Worm (Caenorhabditis elegans): ENCODE results near the gene ins-12.
"Not testable (repeated sequence)": the region's sequence is repeated elsewhere in the genome, so short reads cannot be mapped to it uniquely, and the experiment has no call there.

The ins-12 gene

ce11 chrII:5525297-5525696, 29.1 kb upstream of the ins-12 start, which contains the start of gene tbx-35:
TSS of gene tbx-35 (minus strand) at chrII:5525397.
- TF ChIP-seq tbx-2 (tag; optimal IDR thresholded peaks at IDR 0.05) (no peak), ceh-8 (GFP tag; optimal IDR thresholded peaks at IDR 0.05) (no peak), snpc-4 (tag; optimal IDR thresholded peaks at IDR 0.05) (no peak), irx-1 (tag; optimal IDR thresholded peaks at IDR 0.05) (no peak), elt-3 (tag; optimal IDR thresholded peaks at IDR 0.05) (no peak), alr-1 (tag; optimal IDR thresholded peaks at IDR 0.05; ENCODE audit: borderline replicate concordance) (no peak), xbp-1 (tag; optimal IDR thresholded peaks at IDR 0.05) (no peak), nhr-28 (tag; optimal IDR thresholded peaks at IDR 0.05) (no peak), C04F5.9 (tag; optimal IDR thresholded peaks at IDR 0.05) (no peak), sox-4 (tag; optimal IDR thresholded peaks at IDR 0.05) (no peak)

ce11 chrII:5527841-5528240, 26.6 kb upstream of the ins-12 start, which contains the start of gene ZK177.1:
TSS of gene ZK177.1 (plus strand) at chrII:5528141.
- TF ChIP-seq nhr-12 (tag; optimal IDR thresholded peaks at IDR 0.05) (no peak), unc-62 (GFP tag; optimal IDR thresholded peaks at IDR 0.05) (no peak), pax-3 (tag; optimal IDR thresholded peaks at IDR 0.05) (no peak)

- no peak for TF ChIP-seq nhr-19 (GFP tag; conservative IDR thresholded peaks at IDR 0.05)
- no peak for TF ChIP-seq zag-1 (tag; optimal IDR thresholded peaks at IDR 0.05)
- no peak for TF ChIP-seq pag-3 (tag; optimal IDR thresholded peaks at IDR 0.05; ENCODE audit: borderline replicate concordance, insufficient read depth)
- TF ChIP-seq nhr-85 (tag) = no peak
- no peak for TF ChIP-seq unc-62 (GFP tag; optimal IDR thresholded peaks at IDR 0.05)
- no peak for TF ChIP-seq ceh-90 (tag; optimal IDR thresholded peaks at IDR 0.05)
- TF ChIP-seq egl-27 (tag; optimal IDR thresholded peaks at IDR 0.05) = no peak
- TF ChIP-seq vab-15 (tag; optimal IDR thresholded peaks at IDR 0.05) = no peak
- TF ChIP-seq nhr-90 (tag; optimal IDR thresholded peaks at IDR 0.05; ENCODE audit: poor library complexity) = no peak
- TF ChIP-seq lin-15B (tag; optimal IDR thresholded peaks at IDR 0.05) = no peak
- TF ChIP-seq blmp-1 (tag; optimal IDR thresholded peaks at IDR 0.05) = no peak
- no peak for TF ChIP-seq xbp-1 (tag; optimal IDR thresholded peaks at IDR 0.05)
- TF ChIP-seq lin-39 (tag; optimal IDR thresholded peaks at IDR 0.05) = no peak
- TF ChIP-seq grh-1 (GFP tag; IDR thresholded peaks at IDR 0.05) = no peak
- no peak for TF ChIP-seq unc-98 (GFP tag; IDR thresholded peaks at IDR 0.05)
- no peak for TF ChIP-seq sup-37 (GFP tag; optimal IDR thresholded peaks at IDR 0.05)
- no peak for TF ChIP-seq lir-3 (tag; optimal IDR thresholded peaks at IDR 0.05; ENCODE audit: poor library complexity)
These were observed 22.5 kb upstream of the ins-12 start, which contains the start of gene C17C3.9 for ce11 chrII:5531855-5532328. TSS of gene C17C3.9 (minus strand) at chrII:5532278.

ce11 chrII:5533642-5534041, 20.8 kb upstream of the ins-12 start, which contains the start of gene hlh-26:
TSS of gene hlh-26 (minus strand) at chrII:5533742.
- TF ChIP-seq fkh-10 (GFP tag; optimal IDR thresholded peaks at IDR 0.05) (no peak), lir-3 (tag; optimal IDR thresholded peaks at IDR 0.05; ENCODE audit: poor library complexity) (no peak), unc-98 (GFP tag; IDR thresholded peaks at IDR 0.05) (no peak), ama-1 (optimal IDR thresholded peaks at IDR 0.05) (no peak), snpc-4 (tag; optimal IDR thresholded peaks at IDR 0.05) (no peak), lsy-2 (tag; optimal IDR thresholded peaks at IDR 0.05) (no peak), zag-1 (tag; optimal IDR thresholded peaks at IDR 0.05) (no peak), zip-4 (GFP tag; optimal IDR thresholded peaks at IDR 0.05) (no peak), mef-2 (tag; optimal IDR thresholded peaks at IDR 0.05) (no peak)

- not testable (repeated sequence) for TF ChIP-seq zip-4 (GFP tag; optimal IDR thresholded peaks at IDR 0.05); nhr-71 (tag; optimal IDR thresholded peaks at IDR 0.05); fkh-10 (GFP tag; optimal IDR thresholded peaks at IDR 0.05)
These were observed 19.5 kb upstream of the ins-12 start, which contains the start of gene hlh-25 for ce11 chrII:5534939-5535338. TSS of gene hlh-25 (plus strand) at chrII:5535239.

Data from whole organism, L1 larva.